Fruit fly (Drosophila melanogaster): ENCODE measurements around the gene CG13004.

CG13004 gene

dm6 chrX:16821216-16821615 lies 14.1 kb downstream of the CG13004 start (continued):
- TF ChIP-seq bowl (GFP tag; IDR thresholded peaks at IDR 0.05) (no peak), Oaz (GFP tag; IDR thresholded peaks at IDR 0.05) (no peak), CG17802 (tag; optimal IDR thresholded peaks at IDR 0.05) (no peak), zen (tag; optimal IDR thresholded peaks at IDR 0.05) (no peak), fd96Cb (tag; optimal IDR thresholded peaks at IDR 0.05) (peak; percentile 12), NfI (GFP tag; optimal IDR thresholded peaks at IDR 0.05) (no peak), ftz-f1 (GFP tag; optimal IDR thresholded peaks at IDR 0.05) (no peak), pho (GFP tag; optimal IDR thresholded peaks at IDR 0.05) (no peak), CG14014 (GFP tag; IDR thresholded peaks at IDR 0.05) (no peak), Optix (GFP tag; IDR thresholded peaks at IDR 0.05) (no peak), CG6813 (GFP tag; optimal IDR thresholded peaks at IDR 0.05) (no peak), Mes4 (GFP tag; optimal IDR thresholded peaks at IDR 0.05) (no peak), unpg (GFP tag; optimal IDR thresholded peaks at IDR 0.05) (no peak), HmgZ (tag; optimal IDR thresholded peaks at IDR 0.05) (no peak), CG10431 (GFP tag; optimal IDR thresholded peaks at IDR 0.05) (no peak), lab (GFP tag; optimal IDR thresholded peaks at IDR 0.05) (no peak), onecut (GFP tag; IDR thresholded peaks at IDR 0.05) (no peak), CG12942 (GFP tag; optimal IDR thresholded peaks at IDR 0.05) (no peak), CG31441 (GFP tag; IDR thresholded peaks at IDR 0.05) (peak; percentile 33; the same call in 1 of the 2 replicates), grau (tag; optimal IDR thresholded peaks at IDR 0.05) (no peak), Adf1 (GFP tag; IDR thresholded peaks at IDR 0.05) (no peak), luna (GFP tag; optimal IDR thresholded peaks at IDR 0.05) (no peak), cato (GFP tag; optimal IDR thresholded peaks at IDR 0.05; ENCODE audit: borderline replicate concordance) (no peak), H15 (GFP tag; IDR thresholded peaks at IDR 0.05) (no peak), CG7357 (GFP tag; IDR thresholded peaks at IDR 0.05) (no peak), croc (GFP tag; conservative IDR thresholded peaks at IDR 0.05) (no peak), Scr (GFP tag; IDR thresholded peaks at IDR 0.05; ENCODE audit: partially characterized antibody) (no peak), CG12659 (GFP tag; optimal IDR thresholded peaks at IDR 0.05) (no peak), CG30020 (tag; optimal IDR thresholded peaks at IDR 0.05) (no peak), CG15011 (GFP tag; optimal IDR thresholded peaks at IDR 0.05) (no peak), dmrt99B (tag; optimal IDR thresholded peaks at IDR 0.05) (peak; percentile 38), CG12391 (tag; optimal IDR thresholded peaks at IDR 0.05) (no peak), CG3726 (GFP tag; IDR thresholded peaks at IDR 0.05) (no peak), Fer2 (tag; optimal IDR thresholded peaks at IDR 0.05) (no peak), Six4 (GFP tag; optimal IDR thresholded peaks at IDR 0.05) (no peak), esg (GFP tag; conservative IDR thresholded peaks at IDR 0.05) (no peak), CG5245 (GFP tag; optimal IDR thresholded peaks at IDR 0.05) (no peak), Antp (GFP tag; optimal IDR thresholded peaks at IDR 0.05) (no peak), tin (GFP tag; optimal IDR thresholded peaks at IDR 0.05) (no peak), CG17359 (tag; optimal IDR thresholded peaks at IDR 0.05) (peak; percentile 23), caup (GFP tag; optimal IDR thresholded peaks at IDR 0.05; ENCODE audit: severe bottlenecking) (no peak), CG8478 (optimal IDR thresholded peaks at IDR 0.05) (no peak), Atf-2 (GFP tag; optimal IDR thresholded peaks at IDR 0.05) (no peak), Bteb2 (GFP tag; optimal IDR thresholded peaks at IDR 0.05) (no peak), dan (GFP tag; IDR thresholded peaks at IDR 0.05) (no peak), vnd (GFP tag; IDR thresholded peaks at IDR 0.05; ENCODE audit: partially characterized antibody) (no peak), YL-1 (GFP tag; optimal IDR thresholded peaks at IDR 0.05) (no peak), Hr51 (GFP tag; optimal IDR thresholded peaks at IDR 0.05) (peak in 1 of 2 experiments; percentile 4), Oli (tag; optimal IDR thresholded peaks at IDR 0.05) (peak; percentile 12), Dip2 (GFP tag; IDR thresholded peaks at IDR 0.05) (no peak), Bdp1 (GFP tag; optimal IDR thresholded peaks at IDR 0.05) (no peak), gro (GFP tag; optimal IDR thresholded peaks at IDR 0.05) (no peak)

All from whole organism, embryonic.